Worm (Caenorhabditis elegans): Measurements from ENCODE around the gene klp-19.

Gene klp-19

DNA sequence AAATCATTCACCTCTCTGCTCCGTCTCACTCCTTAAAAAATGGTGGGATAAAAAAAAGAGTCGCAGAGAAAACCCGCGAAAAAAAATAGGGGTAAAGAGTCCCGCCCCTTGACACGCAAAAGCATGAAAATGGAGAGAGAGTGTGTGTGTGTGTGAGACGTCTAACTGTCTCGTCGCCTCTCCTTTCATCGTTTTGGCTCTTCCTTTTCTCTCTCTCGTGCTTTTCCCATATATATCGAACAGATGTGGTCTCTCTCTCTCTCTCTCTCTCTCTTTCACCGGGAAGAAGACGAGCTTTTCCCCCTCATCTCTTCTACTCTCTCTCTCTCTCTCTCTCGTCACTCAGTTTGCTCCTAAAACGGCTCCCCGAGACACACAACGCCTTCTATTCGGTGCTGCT lies 31.3 kb downstream of the klp-19 start (continued):
- TF ChIP-seq ztf-7 (tag; optimal IDR thresholded peaks at IDR 0.05) (no peak), F44E2.7 (GFP tag; IDR thresholded peaks at IDR 0.05) (no peak), vab-7 (GFP tag; IDR thresholded peaks at IDR 0.05) (no peak), dve-1 (tag; optimal IDR thresholded peaks at IDR 0.05; ENCODE audit: insufficient read depth) (peak; percentile 60), zip-2 (tag; optimal IDR thresholded peaks at IDR 0.05) (no peak), pqm-1 (tag; optimal IDR thresholded peaks at IDR 0.05) (no peak), snpc-4 (tag; optimal IDR thresholded peaks at IDR 0.05) (no peak)

DNA sequence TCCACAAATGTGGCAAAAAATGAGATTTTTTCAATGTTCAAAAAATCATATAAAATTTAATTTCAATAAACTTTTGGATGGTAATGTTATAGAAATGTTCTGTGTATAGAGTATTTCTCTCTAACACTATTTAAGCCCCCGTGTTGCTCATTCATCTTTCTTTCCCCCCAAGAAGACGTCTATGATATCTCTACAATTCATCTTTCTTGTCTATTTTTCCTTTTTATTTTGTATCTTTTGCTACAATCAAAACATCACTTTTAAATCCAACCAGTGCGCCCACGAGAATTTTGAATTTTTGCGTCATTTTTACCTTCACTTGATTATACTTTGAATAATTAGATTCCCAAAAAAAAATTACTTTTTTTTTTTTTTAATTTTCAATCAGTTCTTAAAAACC lies 34.3 kb downstream of the klp-19 start:
- no peak for TF ChIP-seq mep-1 (tag; optimal IDR thresholded peaks at IDR 0.05)
- TF ChIP-seq nhr-102 (tag; optimal IDR thresholded peaks at IDR 0.05): no peak
- TF ChIP-seq D1046.2 (GFP tag; IDR thresholded peaks at IDR 0.05): no peak
- TF ChIP-seq sdz-12 (GFP tag; optimal IDR thresholded peaks at IDR 0.05): no peak
- no peak for TF ChIP-seq R02D3.7 (tag; optimal IDR thresholded peaks at IDR 0.05)
- no peak for TF ChIP-seq arid-1 (GFP tag; conservative IDR thresholded peaks at IDR 0.05)
- TF ChIP-seq unc-39 (tag; optimal IDR thresholded peaks at IDR 0.05): no peak
- TF ChIP-seq ceh-32 (tag; optimal IDR thresholded peaks at IDR 0.05; ENCODE audit: poor library complexity): no peak
- TF ChIP-seq lin-13 (GFP tag; optimal IDR thresholded peaks at IDR 0.05): no peak
- no peak for TF ChIP-seq spr-1 (tag; optimal IDR thresholded peaks at IDR 0.05)
- TF ChIP-seq Y48G9A.11 (GFP tag; IDR thresholded peaks at IDR 0.05): no peak

DNA sequence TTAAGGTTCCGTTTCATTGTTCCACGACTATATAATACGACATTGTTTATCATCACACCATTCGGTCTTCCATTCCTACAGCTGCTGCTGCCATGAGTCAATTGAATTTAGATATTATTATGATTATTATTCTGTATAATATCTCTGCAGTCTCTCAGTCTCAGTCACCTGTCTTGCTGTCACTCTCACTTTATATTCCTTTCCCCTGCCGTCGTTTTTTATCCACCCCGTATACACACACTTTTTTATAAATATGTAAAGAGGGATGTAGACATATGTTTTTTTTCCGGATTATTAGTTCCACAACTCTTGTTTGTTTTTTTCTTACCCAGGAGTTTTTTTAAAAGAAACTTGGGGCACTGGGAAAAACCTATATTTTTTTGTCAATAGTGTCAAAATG lies 34.8 kb downstream of the klp-19 start:
- no peak for TF ChIP-seq lin-39 (tag; optimal IDR thresholded peaks at IDR 0.05)
- peak; percentile 17 for TF ChIP-seq hlh-30 (tag; optimal IDR thresholded peaks at IDR 0.05; ENCODE audit: insufficient read depth)

DNA sequence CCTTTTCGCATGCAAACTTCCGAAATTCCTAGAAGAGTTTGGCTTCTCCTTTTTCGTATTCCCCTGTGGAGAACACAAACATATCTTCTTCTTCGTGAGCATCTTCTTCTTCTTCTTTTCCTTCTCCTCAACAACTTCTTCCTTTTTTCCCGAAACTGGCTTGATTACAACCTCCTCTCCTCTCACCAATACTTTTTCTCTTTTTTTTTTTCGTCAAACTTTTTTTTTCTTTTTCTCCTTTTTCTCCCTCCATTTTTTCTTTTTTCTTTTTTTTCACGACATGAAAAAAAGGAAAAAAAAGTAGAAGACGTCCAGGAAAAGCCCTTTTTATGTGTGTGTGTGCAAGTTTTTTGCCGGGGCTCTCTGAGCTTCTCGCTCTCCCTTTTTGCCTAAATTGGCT lies 36.2 kb downstream of the klp-19 start:
- TF ChIP-seq lin-13 (GFP tag; optimal IDR thresholded peaks at IDR 0.05): no peak
- TF ChIP-seq cey-2 (tag; optimal IDR thresholded peaks at IDR 0.05; ENCODE audit: borderline replicate concordance, insufficient read depth): no peak
- TF ChIP-seq fkh-10 (GFP tag; optimal IDR thresholded peaks at IDR 0.05): peak; percentile 53
- peak; percentile 34 for TF ChIP-seq mep-1 (tag; optimal IDR thresholded peaks at IDR 0.05)
- TF ChIP-seq rbr-2 (tag; optimal IDR thresholded peaks at IDR 0.05): peak; percentile 19
- no peak for TF ChIP-seq F44E2.7 (GFP tag; IDR thresholded peaks at IDR 0.05)
- TF ChIP-seq unc-62 (GFP tag; optimal IDR thresholded peaks at IDR 0.05 in 1 of 2): peak in 1 of 2 experiments; percentile 97
- TF ChIP-seq unc-62 (tag; optimal IDR thresholded peaks at IDR 0.05): no peak
- peak; percentile 3 for TF ChIP-seq F37D6.2 (tag; optimal IDR thresholded peaks at IDR 0.05)
- peak; percentile 48 for TF ChIP-seq aha-1 (tag)
- peak; percentile 14; the same call in 1 of the 2 replicates for TF ChIP-seq hmg-1.1 (GFP tag; IDR thresholded peaks at IDR 0.05)
- peak in 1 of 2 experiments; percentile 57 for TF ChIP-seq lsy-2 (tag; optimal IDR thresholded peaks at IDR 0.05)
- TF ChIP-seq mes-2 (tag; optimal IDR thresholded peaks at IDR 0.05; ENCODE audit: poor library complexity, severe bottlenecking): peak; percentile 17
- peak in 1 of 2 experiments; percentile 10 for TF ChIP-seq mdl-1 (tag; optimal IDR thresholded peaks at IDR 0.05)

DNA sequence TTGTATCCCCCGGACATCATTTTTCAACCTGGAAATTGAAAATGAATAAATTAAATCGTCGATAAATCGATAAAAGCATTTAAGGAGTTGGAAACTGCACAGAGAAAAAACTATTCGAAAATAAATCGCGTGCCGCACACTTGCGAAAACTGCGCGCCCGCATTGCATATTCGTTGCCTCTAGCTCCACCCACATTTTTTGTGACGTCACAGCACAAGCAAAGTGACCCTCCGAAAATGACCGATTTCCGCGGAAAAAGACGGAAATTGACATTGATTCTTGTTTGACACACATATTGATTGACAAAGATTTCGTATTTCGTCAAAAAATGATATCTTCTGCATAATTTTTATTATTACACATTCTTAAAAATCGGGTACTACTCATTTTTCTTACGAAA lies 38.2 kb downstream of the klp-19 start, which contains the start of gene cpf-2:
Gene cpf-2 (minus strand): TSS at position 28 of the 400 bp plus-strand sequence.
- TF ChIP-seq nhr-237 (tag; optimal IDR thresholded peaks at IDR 0.05) (no peak), ceh-82 (tag; optimal IDR thresholded peaks at IDR 0.05) (no peak), ceh-62 (tag; optimal IDR thresholded peaks at IDR 0.05) (no peak), php-3 (GFP tag; IDR thresholded peaks at IDR 0.05) (no peak), daf-8 (GFP tag; IDR thresholded peaks at IDR 0.05) (no peak), Y105C5A.15 (GFP tag; IDR thresholded peaks at IDR 0.05) (no peak), nhr-41 (GFP tag; IDR thresholded peaks at IDR 0.05) (no peak), unc-39 (tag; optimal IDR thresholded peaks at IDR 0.05) (no peak), ctbp-1 (GFP tag; IDR thresholded peaks at IDR 0.05) (peak; percentile 57; the same call in 1 of the 2 replicates), nhr-102 (tag; optimal IDR thresholded peaks at IDR 0.05) (peak; percentile 40), Y75B8A.6 (GFP tag; IDR thresholded peaks at IDR 0.05) (no peak), zip-2 (tag; optimal IDR thresholded peaks at IDR 0.05) (peak; percentile 6), snpc-4 (tag; optimal IDR thresholded peaks at IDR 0.05) (no peak), jun-1 (tag; optimal IDR thresholded peaks at IDR 0.05) (no peak), set-16 (GFP tag; IDR thresholded peaks at IDR 0.05) (no peak), sdz-12 (GFP tag; optimal IDR thresholded peaks at IDR 0.05) (no peak), ceh-28 (tag; optimal IDR thresholded peaks at IDR 0.05) (peak; percentile 3), egl-27 (tag; optimal IDR thresholded peaks at IDR 0.05) (no peak), skn-1 (tag; optimal IDR thresholded peaks at IDR 0.05) (no peak), cey-2 (tag; optimal IDR thresholded peaks at IDR 0.05; ENCODE audit: borderline replicate concordance, insufficient read depth) (no peak), nhr-6 (tag; optimal IDR thresholded peaks at IDR 0.05) (peak; percentile 61)

Measured in whole organism, L4 larva.